Worm (Caenorhabditis elegans) whole organism, L3 larva: ENCODE measurements around the gene W01D2.6.
A peak's percentile ranks its signal among the peaks of the same experiment; 100 is the strongest.

Source experiments
- R02D3.7 ChIP-seq: fragments of 150-350 bp; optimal IDR thresholded peaks from 2 replicates; lab custom pipeline; 2014; ENCODE audit warnings: missing biosample characterization, missing genetic modification characterization
- aly-2 ChIP-seq: fragments of 150-350 bp; optimal IDR thresholded peaks from 2 replicates; lab custom pipeline; 2014; ENCODE audit warnings: missing biosample characterization, missing genetic modification characterization
- ama-1 ChIP-seq: fragments of 150-350 bp; optimal IDR thresholded peaks from 2 replicates; lab custom pipeline; 2018
- ceh-28 ChIP-seq: fragments of 150-350 bp; optimal IDR thresholded peaks from 2 replicates; lab custom pipeline; 2014; ENCODE audit warnings: missing biosample characterization, missing genetic modification reagents, missing genetic modification characterization
- ceh-9 ChIP-seq: sonication (generic microtip); optimal IDR thresholded peaks from 2 replicates; lab custom pipeline; 2018; ENCODE audit warnings: missing biosample characterization, missing genetic modification characterization
- egl-27 ChIP-seq: sonication (generic microtip); optimal IDR thresholded peaks from 4 replicates; lab custom pipeline; 2017; ENCODE audit warnings: missing biosample characterization, missing genetic modification reagents, missing genetic modification characterization
- egl-5 ChIP-seq: fragments of 150-350 bp; optimal IDR thresholded peaks from 2 replicates; lab custom pipeline; 2017; ENCODE audit warnings: missing biosample characterization, missing genetic modification reagents, missing genetic modification characterization, inconsistent platforms
- elt-1 ChIP-seq: fragments of 150-350 bp; optimal IDR thresholded peaks from 2 replicates; lab custom pipeline; 2014; ENCODE audit warnings: missing biosample characterization, missing genetic modification characterization
- elt-2 ChIP-seq: sonication (generic microtip); optimal IDR thresholded peaks from 2 replicates; lab custom pipeline; 2016; ENCODE audit warnings: missing genetic modification reagents, mild to moderate bottlenecking, missing genetic modification characterization, missing compliant biosample characterization
- elt-3 ChIP-seq, 3 experiments: fragments of 150-350 bp in 1 of 3; sonication (generic microtip) in 2 of 3; optimal IDR thresholded peaks; 2 replicates in 2 of 3; 4 replicates in 1 of 3; lab custom pipeline; 2014 to 2017; ENCODE audit warnings: missing biosample characterization in 3 of 3, missing genetic modification characterization in 3 of 3
- fkh-10 ChIP-seq: sonication (generic microtip); optimal IDR thresholded peaks from 2 replicates; lab custom pipeline; 2017; ENCODE audit warnings: missing biosample characterization, missing genetic modification reagents, missing genetic modification characterization
- fos-1 ChIP-seq: fragments of 150-350 bp; optimal IDR thresholded peaks from 2 replicates; lab custom pipeline; 2014; ENCODE audit warnings: missing biosample characterization, missing genetic modification characterization
- hmg-11 ChIP-seq: sonication (generic microtip); optimal IDR thresholded peaks from 2 replicates; lab custom pipeline; 2016; ENCODE audit warnings: missing genetic modification characterization, missing compliant biosample characterization
- lin-15B ChIP-seq: fragments of 150-350 bp; optimal IDR thresholded peaks from 2 replicates; lab custom pipeline; 2014; ENCODE audit warnings: missing biosample characterization, missing genetic modification characterization
- lin-39 ChIP-seq: fragments of 150-350 bp; optimal IDR thresholded peaks from 2 replicates; lab custom pipeline; 2018; ENCODE audit warnings: missing biosample characterization, missing genetic modification reagents, missing genetic modification characterization
- lsy-12 ChIP-seq: sonication (generic microtip); optimal IDR thresholded peaks from 2 replicates; lab custom pipeline; 2016; ENCODE audit warnings: mild to moderate bottlenecking, missing genetic modification characterization, missing compliant biosample characterization
- mdl-1 ChIP-seq: fragments of 150-350 bp; optimal IDR thresholded peaks from 2 replicates; lab custom pipeline; 2014; ENCODE audit warnings: missing biosample characterization, missing genetic modification characterization
- mml-1 ChIP-seq: fragments of 150-350 bp; sonication (generic microtip); optimal IDR thresholded peaks from 3 replicates; lab custom pipeline; 2014; ENCODE audit warnings: missing biosample characterization, missing genetic modification characterization
- nfya-1 ChIP-seq: sonication (generic microtip); optimal IDR thresholded peaks from 2 replicates; lab custom pipeline; 2017; ENCODE audit warnings: missing genetic modification characterization, mild to moderate bottlenecking, missing compliant biosample characterization, antibody characterized with exemption, moderate library complexity; ENCODE audit not compliant: insufficient read depth
- nhr-11 ChIP-seq: fragments of 150-350 bp; optimal IDR thresholded peaks from 2 replicates; lab custom pipeline; 2014; ENCODE audit warnings: missing biosample characterization, missing genetic modification characterization
- nhr-12 ChIP-seq: fragments of 150-350 bp; optimal IDR thresholded peaks from 2 replicates; lab custom pipeline; 2014; ENCODE audit warnings: missing biosample characterization, missing genetic modification characterization
- nhr-23 ChIP-seq: fragments of 150-350 bp; optimal IDR thresholded peaks from 2 replicates; lab custom pipeline; 2014; ENCODE audit warnings: missing biosample characterization, missing genetic modification reagents, missing genetic modification characterization
- nhr-237 ChIP-seq: fragments of 150-350 bp; optimal IDR thresholded peaks from 2 replicates; lab custom pipeline; 2014; ENCODE audit warnings: missing biosample characterization, missing genetic modification characterization
- nhr-25 ChIP-seq: sonication (generic microtip); optimal IDR thresholded peaks from 2 replicates; lab custom pipeline; 2017; ENCODE audit warnings: missing biosample characterization, missing genetic modification characterization
- nhr-76 ChIP-seq: fragments of 150-350 bp; sonication (generic microtip); optimal IDR thresholded peaks from 5 replicates; lab custom pipeline; 2014; ENCODE audit warnings: missing biosample characterization, missing genetic modification characterization
- nhr-77 ChIP-seq: fragments of 150-350 bp; optimal IDR thresholded peaks from 2 replicates; lab custom pipeline; 2014; ENCODE audit warnings: missing biosample characterization, missing genetic modification characterization
- pha-4 ChIP-seq: fragments of 150-350 bp; optimal IDR thresholded peaks from 2 replicates; lab custom pipeline; 2014; ENCODE audit warnings: missing biosample characterization, missing genetic modification reagents, missing genetic modification characterization
- pqm-1 ChIP-seq: fragments of 150-350 bp; optimal IDR thresholded peaks from 2 replicates; lab custom pipeline; 2017; ENCODE audit warnings: missing biosample characterization, missing genetic modification characterization, inconsistent platforms
- sea-2 ChIP-seq: fragments of 150-350 bp; sonication (generic microtip); optimal IDR thresholded peaks from 4 replicates; lab custom pipeline; 2014; ENCODE audit warnings: missing biosample characterization, missing genetic modification reagents, missing genetic modification characterization
- skn-1 ChIP-seq: fragments of 150-350 bp; optimal IDR thresholded peaks from 2 replicates; lab custom pipeline; 2014; ENCODE audit warnings: missing biosample characterization, missing genetic modification characterization
- snpc-4 ChIP-seq: fragments of 150-350 bp; optimal IDR thresholded peaks from 2 replicates; lab custom pipeline; 2014; ENCODE audit warnings: missing biosample characterization, missing genetic modification characterization
- unc-39 ChIP-seq: sonication (generic microtip); optimal IDR thresholded peaks from 4 replicates; lab custom pipeline; 2017; ENCODE audit warnings: missing biosample characterization, missing genetic modification characterization
- ztf-11 ChIP-seq: fragments of 150-350 bp; optimal IDR thresholded peaks from 2 replicates; lab custom pipeline; 2014; ENCODE audit warnings: missing biosample characterization, missing genetic modification characterization
- ztf-4 ChIP-seq: fragments of 150-350 bp; optimal IDR thresholded peaks from 2 replicates; lab custom pipeline; 2014; ENCODE audit warnings: missing biosample characterization, missing genetic modification characterization

W01D2.6 gene

DNA sequence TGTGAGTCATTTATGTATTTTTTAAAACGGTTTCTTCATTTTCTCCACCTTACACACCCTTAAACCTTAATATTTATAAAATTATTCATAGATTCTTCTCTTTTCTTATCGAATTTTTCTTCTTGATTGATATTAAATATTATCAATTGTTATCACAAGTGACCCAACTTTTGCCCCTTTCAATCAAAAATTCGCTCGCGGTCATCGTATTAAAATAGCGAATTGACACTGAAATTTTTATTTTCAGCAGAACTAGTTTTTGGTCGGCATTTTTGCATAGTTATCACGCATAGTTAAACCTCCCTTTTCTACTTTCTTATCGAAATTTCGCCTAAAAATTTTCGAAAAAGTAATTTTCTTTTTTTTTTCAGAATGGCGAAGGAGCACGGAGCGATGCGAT lies 3.9 kb downstream of the W01D2.6 start:
- TF ChIP-seq hmg-11 (tag; lab: Kevin White, UChicago): no peak
- TF ChIP-seq ceh-28 (tag; lab: Kevin White, UChicago): no peak
- no peak for TF ChIP-seq nhr-237 (tag; lab: Kevin White, UChicago)
- TF ChIP-seq ztf-4 (tag; lab: Kevin White, UChicago): no peak
- no peak for TF ChIP-seq nhr-76 (tag; lab: Kevin White, UChicago)
- no peak for TF ChIP-seq snpc-4 (tag; lab: Kevin White, UChicago)
- no peak for TF ChIP-seq lsy-12 (tag; lab: Kevin White, UChicago)
- peak; percentile 40 for TF ChIP-seq pqm-1 (tag; lab: Kevin White, UChicago)
- no peak for TF ChIP-seq fkh-10 (GFP tag; lab: Kevin White, UChicago)
- TF ChIP-seq mdl-1 (tag; lab: Kevin White, UChicago): no peak
- TF ChIP-seq pha-4 (tag; lab: Kevin White, UChicago): peak; percentile 70
- TF ChIP-seq nhr-11 (tag; lab: Kevin White, UChicago): no peak
- TF ChIP-seq mml-1: no peak
- TF ChIP-seq elt-3 (tag; optimal IDR thresholded peaks at IDR 0.05; lab: Kevin White, UChicago): no peak
- TF ChIP-seq elt-2 (tag; lab: Kevin White, UChicago): peak; percentile 89
- TF ChIP-seq egl-27: no peak
- TF ChIP-seq egl-5 (tag; lab: Kevin White, UChicago): no peak
- no peak for TF ChIP-seq nhr-23 (tag; lab: Kevin White, UChicago)
- no peak for TF ChIP-seq nhr-77 (tag; lab: Kevin White, UChicago)

DNA sequence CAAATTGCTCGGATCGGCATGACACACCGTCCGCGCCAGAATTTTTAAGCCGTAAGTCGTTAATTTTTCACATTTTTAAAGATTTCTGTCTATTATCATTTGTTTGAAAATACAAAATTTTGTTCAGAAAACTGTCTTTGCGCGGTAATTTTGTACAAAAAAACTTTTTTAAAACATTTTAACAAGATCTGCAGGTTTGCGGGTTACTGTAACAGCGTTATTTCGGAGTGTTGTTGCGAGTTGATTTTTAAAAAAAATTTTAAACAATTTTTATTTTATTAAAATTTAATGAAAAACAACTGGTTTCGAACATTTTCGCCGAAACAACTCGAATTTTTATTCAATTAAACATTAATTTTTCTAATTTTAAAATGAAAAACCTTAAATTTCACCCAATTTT lies 4.3 kb downstream of the W01D2.6 start:
- no peak for TF ChIP-seq unc-39 (tag; lab: Kevin White, UChicago)

DNA sequence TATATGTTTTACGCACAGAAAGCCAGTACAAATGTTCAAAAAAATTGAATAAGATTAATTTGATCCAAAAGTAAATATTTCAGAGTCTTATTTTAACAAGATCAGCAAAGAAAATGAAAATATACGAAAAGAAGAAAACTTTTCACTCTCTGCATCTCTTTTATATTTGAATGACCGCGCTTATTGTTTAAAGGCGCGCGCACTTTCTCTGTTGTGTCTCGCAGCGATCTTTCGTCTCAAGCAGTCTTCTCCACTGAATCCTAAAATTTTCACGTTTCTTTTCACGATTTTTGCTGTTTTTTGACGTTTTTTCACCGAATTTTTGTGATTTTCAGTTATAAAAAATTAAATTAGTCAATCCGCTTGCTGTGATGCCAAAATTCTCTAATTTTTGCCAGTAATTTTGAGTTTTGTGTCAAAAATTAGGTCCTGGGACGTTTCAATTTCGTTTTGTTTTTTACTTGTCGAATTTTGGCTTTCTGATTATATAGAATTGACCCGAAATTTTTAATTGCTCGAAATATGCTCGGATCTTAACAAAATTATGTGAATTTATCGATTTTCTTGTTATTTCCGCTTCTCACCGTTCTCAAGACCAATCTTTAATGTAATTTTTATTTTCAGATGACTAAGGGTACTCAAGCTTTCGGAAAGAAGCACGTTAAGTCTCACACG lies 6.2 kb downstream of the W01D2.6 start, which contains the start of gene W01D2.1:
Gene W01D2.1 (plus strand): TSS at position 625 of the 675 bp plus-strand sequence.
- peak; percentile 50 for TF ChIP-seq skn-1 (tag; lab: Kevin White, UChicago)
- peak; percentile 67 for TF ChIP-seq nhr-25 (tag; lab: Kevin White, UChicago)
- peak; percentile 83 for TF ChIP-seq lin-15B
- TF ChIP-seq egl-27: no peak
- peak; percentile 83 for TF ChIP-seq nfya-1 (tag; lab: Kevin White, UChicago)
- TF ChIP-seq pqm-1 (tag; lab: Kevin White, UChicago): peak; percentile 42
- TF ChIP-seq ama-1 (lab: Kevin White, UChicago): no peak
- no peak for TF ChIP-seq ztf-11 (tag; lab: Kevin White, UChicago)
- no peak for TF ChIP-seq ztf-4 (tag; lab: Kevin White, UChicago)
- peak; percentile 63 for TF ChIP-seq lin-39 (tag; lab: Kevin White, UChicago)
- no peak for TF ChIP-seq aly-2 (tag; lab: Kevin White, UChicago)
- peak; percentile 41 for TF ChIP-seq egl-5 (tag; lab: Kevin White, UChicago)
- TF ChIP-seq hmg-11 (tag; lab: Kevin White, UChicago): peak; percentile 40
- peak; percentile 80 for TF ChIP-seq pha-4 (tag; lab: Kevin White, UChicago)
- TF ChIP-seq elt-2 (tag; lab: Kevin White, UChicago): peak; percentile 2
- TF ChIP-seq nhr-23 (tag; lab: Kevin White, UChicago): peak; percentile 72
- peak; percentile 43 for TF ChIP-seq snpc-4 (tag; lab: Kevin White, UChicago)
- TF ChIP-seq R02D3.7 (tag; lab: Kevin White, UChicago): peak; percentile 26
- TF ChIP-seq, all 47 proteins: peak for 13

DNA sequence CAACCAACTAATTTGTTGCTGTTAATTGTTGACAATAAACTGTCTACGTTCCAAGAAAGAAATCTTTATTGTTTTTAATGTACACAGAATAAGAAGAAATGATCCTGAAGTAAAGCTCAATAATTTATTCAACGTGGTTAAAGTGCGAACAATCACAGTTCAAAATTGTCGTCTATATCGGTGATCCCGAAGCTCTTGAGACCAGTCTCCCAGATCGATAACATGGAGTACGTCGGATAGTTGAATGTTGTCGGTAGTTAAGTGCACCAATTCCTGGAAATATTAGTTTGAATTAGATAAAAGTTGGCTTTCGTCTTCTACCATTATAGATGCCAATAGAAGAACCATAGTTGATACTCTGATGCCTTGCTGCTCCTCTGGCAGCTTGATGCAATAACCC lies 7.3 kb downstream of the W01D2.6 start:
- TF ChIP-seq ztf-4 (tag; lab: Kevin White, UChicago) (no peak), nhr-25 (tag; lab: Kevin White, UChicago) (peak; percentile 25), pqm-1 (tag; lab: Kevin White, UChicago) (no peak)

DNA sequence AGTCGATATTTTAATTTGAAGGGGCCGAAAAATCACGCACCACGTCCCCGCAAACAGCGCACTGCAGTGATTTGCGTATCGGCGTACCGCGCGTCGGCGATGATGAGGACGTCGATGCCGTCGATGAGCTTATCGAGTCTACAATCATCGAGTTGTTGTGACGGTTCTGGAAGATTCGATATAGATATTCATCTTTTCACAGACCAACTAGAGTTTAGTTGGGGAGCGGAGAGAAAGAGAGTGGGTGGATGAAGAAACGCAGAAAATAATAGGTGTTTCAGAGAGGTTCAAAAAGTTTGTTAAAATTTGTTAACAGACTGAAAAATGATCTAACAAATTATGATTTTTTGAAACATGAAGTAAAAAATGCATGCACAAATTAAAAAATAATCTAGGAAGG lies 9.6 kb downstream of the W01D2.6 start, which contains the start of gene nhr-61:
Gene nhr-61 (minus strand): TSS at position 168 of the 400 bp plus-strand sequence.
- TF ChIP-seq sea-2 (GFP tag; lab: Kevin White, UChicago) (no peak), ceh-9 (tag; lab: Kevin White, UChicago) (no peak), ceh-28 (tag; lab: Kevin White, UChicago) (no peak), ztf-4 (tag; lab: Kevin White, UChicago) (no peak), nhr-12 (no peak), fos-1 (no peak), egl-27 (no peak), elt-1 (tag; lab: Kevin White, UChicago) (peak; percentile 47), snpc-4 (tag; lab: Kevin White, UChicago) (no peak)
